Worm (Caenorhabditis elegans): ENCODE measurements around the gene F28H7.8.
A peak's percentile ranks its signal among the peaks of the same experiment; 100 is the strongest.

The F28H7.8 gene

ce11 chrV:10736756-10737155 is 22.0 kb upstream of the F28H7.8 start, which contains the start of the genes mre-11 and wdr-5.3 (continued):
- TF ChIP-seq madf-8 (GFP tag; conservative IDR thresholded peaks at IDR 0.05) (peak; percentile 65), hlh-12 (tag; optimal IDR thresholded peaks at IDR 0.05) (no peak), madf-6 (GFP tag; IDR thresholded peaks at IDR 0.05) (peak; percentile 79), tbp1 (GFP tag; optimal IDR thresholded peaks at IDR 0.05) (no peak), F52B5.7 (tag; optimal IDR thresholded peaks at IDR 0.05) (no peak), ztf-18 (tag; optimal IDR thresholded peaks at IDR 0.05) (no peak), nhr-120 (GFP tag; IDR thresholded peaks at IDR 0.05) (no peak), lin-40 (tag; optimal IDR thresholded peaks at IDR 0.05) (no peak), lin-35 (GFP tag; optimal IDR thresholded peaks at IDR 0.05) (no peak), ceh-27 (GFP tag; optimal IDR thresholded peaks at IDR 0.05) (peak; percentile 70), mxl-1 (tag; optimal IDR thresholded peaks at IDR 0.05) (no peak), let-526 (GFP tag; IDR thresholded peaks at IDR 0.05) (no peak), Y79H2A.3 (GFP tag; conservative IDR thresholded peaks at IDR 0.05) (no peak), Y95B8A.8 (GFP tag; IDR thresholded peaks at IDR 0.05) (0 out of 2 replicates have a peak, but pooled peaks have one; percentile 26), ceh-100 (GFP tag; IDR thresholded peaks at IDR 0.05) (peak; percentile 38; the same call in 1 of the 2 replicates), ceh-91 (GFP tag; IDR thresholded peaks at IDR 0.05) (peak; percentile 29; the same call in 1 of the 2 replicates), pha-4 (tag; optimal IDR thresholded peaks at IDR 0.05) (no peak), ztf-25 (GFP tag; IDR thresholded peaks at IDR 0.05) (no peak), hsf-1 (GFP tag; IDR thresholded peaks at IDR 0.05) (0 out of 2 replicates have a peak, but pooled peaks have one; percentile 51), T26A5.8 (tag; optimal IDR thresholded peaks at IDR 0.05) (no peak), snpc-3.4 (tag; optimal IDR thresholded peaks at IDR 0.05) (no peak), ztf-22 (GFP tag; optimal IDR thresholded peaks at IDR 0.05) (no peak), snpc-1.3 (tag; optimal IDR thresholded peaks at IDR 0.05; ENCODE audit: insufficient read depth) (peak; percentile 14), F23B12.7 (tag; optimal IDR thresholded peaks at IDR 0.05; ENCODE audit: insufficient read depth) (no peak), unc-130 (GFP tag; optimal IDR thresholded peaks at IDR 0.05) (peak; percentile 81), attf-6 (GFP tag; IDR thresholded peaks at IDR 0.05) (no peak), aptf-2 (GFP tag; conservative IDR thresholded peaks at IDR 0.05) (no peak), ztf-3 (GFP tag; optimal IDR thresholded peaks at IDR 0.05) (no peak), efl-1 (GFP tag; optimal IDR thresholded peaks at IDR 0.05) (peak; percentile 85), egl-18 (GFP tag; IDR thresholded peaks at IDR 0.05) (no peak), ets-4 (GFP tag; optimal IDR thresholded peaks at IDR 0.05) (no peak), nfyb-1 (GFP tag; IDR thresholded peaks at IDR 0.05) (no peak), egrh-3 (GFP tag; IDR thresholded peaks at IDR 0.05) (no peak), bed-2 (GFP tag; IDR thresholded peaks at IDR 0.05) (no peak), attf-5 (GFP tag; optimal IDR thresholded peaks at IDR 0.05) (peak; percentile 3), attf-3 (GFP tag; conservative IDR thresholded peaks at IDR 0.05) (no peak), bed-1 (GFP tag; IDR thresholded peaks at IDR 0.05) (no peak), die-1 (tag; optimal IDR thresholded peaks at IDR 0.05) (no peak), athp-1 (tag; optimal IDR thresholded peaks at IDR 0.05) (no peak), lsy-27 (tag; optimal IDR thresholded peaks at IDR 0.05; ENCODE audit: borderline replicate concordance, insufficient read depth) (no peak), hlh-26 (GFP tag; conservative IDR thresholded peaks at IDR 0.05) (no peak), nfya-2 (GFP tag; IDR thresholded peaks at IDR 0.05) (no peak), rcor-1 (GFP tag; IDR thresholded peaks at IDR 0.05) (peak; percentile 22; the same call in 1 of the 2 replicates), pbrm-1 (GFP tag; IDR thresholded peaks at IDR 0.05) (0 out of 2 replicates have a peak, but pooled peaks have one; percentile 38), C06A6.2 (GFP tag; conservative IDR thresholded peaks at IDR 0.05) (no peak), cebp-2 (GFP tag; IDR thresholded peaks at IDR 0.05) (no peak), C17E4.6 (GFP tag; IDR thresholded peaks at IDR 0.05) (no peak), cebp-1 (GFP tag; IDR thresholded peaks at IDR 0.05) (no peak), cebp-1 (tag; optimal IDR thresholded peaks at IDR 0.05) (no peak)
